Fruit fly (Drosophila melanogaster): Measurements from ENCODE around the gene AdamTS-B.

Gene AdamTS-B

DNA sequence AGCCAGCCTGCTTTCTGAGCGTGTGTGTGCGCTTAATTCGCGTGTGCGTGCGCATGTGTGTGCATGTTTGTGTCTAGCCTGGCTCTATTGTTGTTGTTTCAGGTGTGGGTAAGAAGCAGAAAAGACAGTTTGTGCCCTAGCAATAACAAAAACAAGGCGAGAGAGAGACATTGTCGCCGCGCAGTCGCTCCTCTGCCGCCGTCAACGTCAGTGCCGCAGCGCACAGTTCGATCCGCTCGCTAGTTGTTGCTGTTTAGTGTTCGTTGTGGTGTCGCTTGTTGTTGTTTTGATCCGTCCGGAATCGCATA, 8.2 kb upstream of the AdamTS-B start (continued):
- TF ChIP-seq Pdp1 (GFP tag; optimal IDR thresholded peaks at IDR 0.05) (no peak), CG31365 (tag; optimal IDR thresholded peaks at IDR 0.05) (no peak), CG10654 (GFP tag; optimal IDR thresholded peaks at IDR 0.05) (no peak), ro (GFP tag; IDR thresholded peaks at IDR 0.05) (no peak), CG30431 (GFP tag; optimal IDR thresholded peaks at IDR 0.05) (no peak), CG10543 (GFP tag; optimal IDR thresholded peaks at IDR 0.05) (peak; percentile 30), Dip2 (GFP tag; IDR thresholded peaks at IDR 0.05) (no peak), CG2202 (tag; optimal IDR thresholded peaks at IDR 0.05) (no peak), CG4730 (GFP tag; IDR thresholded peaks at IDR 0.05) (no peak), bab2 (GFP tag; optimal IDR thresholded peaks at IDR 0.05) (no peak), CG3407 (GFP tag; optimal IDR thresholded peaks at IDR 0.05) (no peak), twi (tag; optimal IDR thresholded peaks at IDR 0.05) (peak; percentile 5), E2f1 (GFP tag; IDR thresholded peaks at IDR 0.05) (no peak), CG15011 (GFP tag; optimal IDR thresholded peaks at IDR 0.05) (no peak), gt (GFP tag; IDR thresholded peaks at IDR 0.05) (no peak), pros (GFP tag; optimal IDR thresholded peaks at IDR 0.05) (peak; percentile 17), Usf (GFP tag; optimal IDR thresholded peaks at IDR 0.05) (no peak), vfl (GFP tag; optimal IDR thresholded peaks at IDR 0.05) (no peak), kni (GFP tag; optimal IDR thresholded peaks at IDR 0.05) (peak; percentile 40), Tbp (GFP tag; optimal IDR thresholded peaks at IDR 0.05) (no peak), dimm (GFP tag; IDR thresholded peaks at IDR 0.05) (no peak), p53 (GFP tag; optimal IDR thresholded peaks at IDR 0.05) (peak; percentile 75), chinmo (GFP tag; IDR thresholded peaks at IDR 0.05; ENCODE audit: partially characterized antibody) (peak; percentile 87; the same call in 3 of the 4 replicates), CG17385 (GFP tag; optimal IDR thresholded peaks at IDR 0.05) (peak; percentile 83), Scr (GFP tag; IDR thresholded peaks at IDR 0.05; ENCODE audit: partially characterized antibody) (no peak), CG4360 (GFP tag; IDR thresholded peaks at IDR 0.05) (peak; percentile 94), pho (GFP tag; optimal IDR thresholded peaks at IDR 0.05) (no peak), Ptx1 (GFP tag; IDR thresholded peaks at IDR 0.05) (no peak), Aef1 (GFP tag; IDR thresholded peaks at IDR 0.05) (peak; percentile 41; the same call in 2 of the 3 replicates), disco-r (GFP tag; optimal IDR thresholded peaks at IDR 0.05) (no peak), run (tag; optimal IDR thresholded peaks at IDR 0.05) (no peak), BtbVII (GFP tag; optimal IDR thresholded peaks at IDR 0.05) (no peak), Elba2 (GFP tag; optimal IDR thresholded peaks at IDR 0.05) (no peak), CG11085 (GFP tag; IDR thresholded peaks at IDR 0.05) (no peak), CG14441 (GFP tag; IDR thresholded peaks at IDR 0.05) (no peak)

DNA sequence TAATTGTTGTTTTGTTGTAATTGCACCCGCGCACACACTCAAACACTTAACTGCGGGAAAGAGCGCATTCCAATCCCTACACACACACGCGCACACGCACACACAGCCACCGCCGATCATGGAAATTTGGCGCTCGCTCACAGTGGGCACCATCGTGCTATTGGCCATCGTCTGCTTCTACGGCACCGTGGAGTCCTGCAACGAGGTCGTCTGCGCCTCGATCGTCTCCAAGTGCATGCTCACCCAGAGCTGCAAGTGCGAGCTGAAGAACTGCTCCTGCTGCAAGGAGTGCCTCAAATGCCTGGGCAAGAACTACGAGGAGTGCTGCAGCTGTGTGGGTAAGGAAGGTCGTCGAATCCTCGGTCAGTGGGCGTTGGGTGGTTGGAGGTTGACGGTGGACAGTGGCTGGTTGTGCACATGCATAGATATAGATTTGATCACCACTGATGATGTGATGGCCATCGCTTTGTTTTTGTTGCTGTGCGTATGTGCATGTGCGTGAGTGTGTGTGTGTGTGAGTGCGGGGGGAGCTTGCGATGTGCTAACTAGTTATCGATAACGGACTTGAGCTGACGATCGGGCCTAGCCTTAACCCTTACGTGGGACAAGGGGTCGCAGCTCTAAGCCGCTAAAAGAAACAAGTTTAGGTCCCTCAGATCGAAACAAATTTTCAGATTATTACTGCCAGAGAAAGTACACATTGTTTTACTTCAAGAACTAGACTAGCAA, 7.5 kb upstream of the AdamTS-B start:
- TF ChIP-seq CG4707 (GFP tag; optimal IDR thresholded peaks at IDR 0.05), result peak; percentile 80
- no peak for TF ChIP-seq lab (GFP tag; optimal IDR thresholded peaks at IDR 0.05)
- TF ChIP-seq Tbp (GFP tag; optimal IDR thresholded peaks at IDR 0.05), result no peak
- no peak for TF ChIP-seq Poxn (GFP tag; IDR thresholded peaks at IDR 0.05)
- no peak for TF ChIP-seq BtbVII (GFP tag; optimal IDR thresholded peaks at IDR 0.05)
- TF ChIP-seq wek (GFP tag; optimal IDR thresholded peaks at IDR 0.05), result no peak
- TF ChIP-seq bsh (GFP tag; optimal IDR thresholded peaks at IDR 0.05), result no peak
- TF ChIP-seq Neu2 (GFP tag; optimal IDR thresholded peaks at IDR 0.05; ENCODE audit: borderline replicate concordance), result no peak
- peak; percentile 90 for TF ChIP-seq CG10959 (GFP tag; IDR thresholded peaks at IDR 0.05)
- no peak for TF ChIP-seq CG12942 (GFP tag; optimal IDR thresholded peaks at IDR 0.05)
- no peak for TF ChIP-seq HLHmδ (GFP tag; optimal IDR thresholded peaks at IDR 0.05)
- no peak for TF ChIP-seq her (GFP tag; optimal IDR thresholded peaks at IDR 0.05)
- TF ChIP-seq CG4617 (GFP tag; optimal IDR thresholded peaks at IDR 0.05; ENCODE audit: borderline replicate concordance), result no peak
- TF ChIP-seq CG6791 (GFP tag; IDR thresholded peaks at IDR 0.05; ENCODE audit: partially characterized antibody), result 0 out of 3 replicates have a peak, but pooled peaks have one; percentile 49
- no peak for TF ChIP-seq unc-4 (GFP tag; IDR thresholded peaks at IDR 0.05; ENCODE audit: partially characterized antibody)
- no peak for TF ChIP-seq Hmr (GFP tag; optimal IDR thresholded peaks at IDR 0.05)
- TF ChIP-seq grau (tag; optimal IDR thresholded peaks at IDR 0.05), result no peak
- TF ChIP-seq MESR4 (GFP tag; optimal IDR thresholded peaks at IDR 0.05), result no peak
